Worm (Caenorhabditis elegans): Measurements from ENCODE around the gene K10C8.4.

The K10C8.4 gene

DNA sequence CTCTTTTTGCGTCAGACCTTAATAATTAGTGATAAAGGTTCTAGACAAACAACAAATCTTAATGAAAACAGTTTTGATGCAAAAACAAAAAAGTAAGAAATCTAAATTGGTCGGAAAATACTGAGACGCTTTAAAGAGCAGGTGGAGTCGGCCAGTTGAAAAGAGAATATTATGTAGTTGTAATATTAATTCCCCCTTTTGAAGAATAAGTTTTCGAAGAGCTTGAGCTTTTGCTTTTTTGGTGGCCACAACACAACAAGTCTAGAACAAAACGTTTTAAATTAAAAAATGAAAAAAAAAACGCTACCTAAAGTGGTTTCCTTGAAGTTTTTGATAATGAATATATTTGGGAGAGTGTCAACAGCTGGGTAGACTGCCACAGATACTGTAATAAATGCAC, 20.4 kb downstream of the K10C8.4 start, which contains the start of gene str-178:
Gene str-178, minus strand, starts transcription at position 101 of the 400 bp plus-strand sequence.
- no peak for TF ChIP-seq ceh-14 (tag; optimal IDR thresholded peaks at IDR 0.05)
- no peak for TF ChIP-seq unc-86 (tag; optimal IDR thresholded peaks at IDR 0.05)
- no peak for TF ChIP-seq ama-1 (optimal IDR thresholded peaks at IDR 0.05)
- TF ChIP-seq madf-2 (tag; optimal IDR thresholded peaks at IDR 0.05), result no peak
- no peak for TF ChIP-seq ceh-2 (tag; optimal IDR thresholded peaks at IDR 0.05)
- TF ChIP-seq nhr-232 (tag; optimal IDR thresholded peaks at IDR 0.05), result no peak
- no peak for TF ChIP-seq gmeb-2 (tag; optimal IDR thresholded peaks at IDR 0.05)
- no peak for TF ChIP-seq ceh-24 (tag; optimal IDR thresholded peaks at IDR 0.05)
- no peak for TF ChIP-seq C38D4.7 (GFP tag; optimal IDR thresholded peaks at IDR 0.05)
- no peak for TF ChIP-seq ceh-22 (tag; optimal IDR thresholded peaks at IDR 0.05)

DNA sequence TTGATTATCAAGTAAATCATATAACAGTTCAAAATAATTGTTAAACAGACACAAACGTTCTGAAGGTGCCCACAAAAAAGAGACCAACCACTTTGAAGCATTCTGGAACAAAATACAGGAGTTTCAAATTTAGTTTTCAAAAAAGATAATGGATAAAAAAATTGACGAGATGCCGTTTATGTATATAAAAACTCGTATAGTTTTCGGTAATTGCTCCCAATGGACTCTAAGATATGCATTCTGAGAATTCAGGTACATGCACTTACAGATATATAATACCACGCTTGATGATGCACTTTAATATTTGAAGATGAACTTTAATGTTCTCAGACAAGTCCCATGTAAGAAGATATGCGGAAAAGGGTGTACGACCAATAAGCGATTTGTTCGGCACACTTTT, 22.6 kb downstream of the K10C8.4 start, which contains the start of gene str-181:
Gene str-181, minus strand, starts transcription at position 101 of the 400 bp plus-strand sequence.
- TF ChIP-seq ceh-31 (tag; optimal IDR thresholded peaks at IDR 0.05), result no peak

DNA sequence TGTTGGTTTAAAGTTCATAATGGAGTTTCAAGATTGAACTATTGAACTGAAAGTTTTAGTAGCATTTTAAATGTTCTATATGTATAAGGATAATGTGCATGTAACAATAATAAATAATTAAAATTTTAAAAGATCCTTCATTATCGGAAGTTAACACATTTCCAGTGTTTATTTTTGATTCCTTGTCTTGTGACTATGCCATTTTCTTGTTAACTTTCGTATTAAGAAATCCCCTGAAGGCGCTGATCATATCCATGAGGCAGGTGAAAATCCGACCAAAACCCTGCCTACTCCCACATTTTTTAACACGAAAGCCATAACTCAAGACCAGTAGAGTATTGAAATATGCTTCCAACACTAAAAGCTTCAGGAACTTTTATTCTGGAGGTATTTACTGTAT, 23.6 kb downstream of the K10C8.4 start, which contains the start of gene R11D1.7:
Gene R11D1.7, plus strand, starts transcription at position 301 of the 400 bp plus-strand sequence.
- TF ChIP-seq dmd-4 (tag; optimal IDR thresholded peaks at IDR 0.05; ENCODE audit: borderline replicate concordance), result no peak
- no peak for TF ChIP-seq K09A11.1 (tag; optimal IDR thresholded peaks at IDR 0.05; ENCODE audit: insufficient read depth)
- no peak for TF ChIP-seq hlh-8 (tag; optimal IDR thresholded peaks at IDR 0.05)
- no peak for TF ChIP-seq hlh-15 (tag; optimal IDR thresholded peaks at IDR 0.05)
- no peak for TF ChIP-seq ref-2 (tag; optimal IDR thresholded peaks at IDR 0.05)
- no peak for TF ChIP-seq zip-5 (tag; optimal IDR thresholded peaks at IDR 0.05)

DNA sequence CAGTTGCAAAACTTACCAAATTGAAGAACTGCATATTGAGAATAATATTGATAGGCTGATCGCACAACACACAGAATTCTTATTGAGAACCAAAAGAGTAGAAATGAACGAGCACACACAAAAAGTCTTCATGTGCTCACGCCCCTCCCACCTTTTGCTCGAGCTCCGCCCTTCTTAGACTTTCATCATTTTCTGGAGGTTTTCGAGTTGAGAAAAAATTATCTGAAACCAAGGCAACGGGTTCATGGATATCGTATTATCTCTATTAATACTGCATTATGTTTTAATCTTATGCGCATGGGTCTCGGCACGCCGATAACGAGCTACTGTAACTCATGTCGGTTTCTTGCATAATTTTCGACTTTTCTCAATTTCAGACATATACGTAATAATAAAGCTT, 29.8 kb downstream of the K10C8.4 start, which contains the start of gene R11D1.12:
Gene R11D1.12, minus strand, starts transcription at position 101 of the 400 bp plus-strand sequence.
- no peak for TF ChIP-seq tbx-2 (tag; optimal IDR thresholded peaks at IDR 0.05)
- no peak for TF ChIP-seq elt-2 (tag; optimal IDR thresholded peaks at IDR 0.05)
- TF ChIP-seq fax-1 (tag; optimal IDR thresholded peaks at IDR 0.05), result no peak
- no peak for TF ChIP-seq ceh-14 (tag; optimal IDR thresholded peaks at IDR 0.05)
- no peak for TF ChIP-seq ceh-18 (tag; optimal IDR thresholded peaks at IDR 0.05)
- TF ChIP-seq pqm-1 (tag; optimal IDR thresholded peaks at IDR 0.05), result no peak
- TF ChIP-seq fkh-10 (GFP tag; optimal IDR thresholded peaks at IDR 0.05), result no peak

DNA sequence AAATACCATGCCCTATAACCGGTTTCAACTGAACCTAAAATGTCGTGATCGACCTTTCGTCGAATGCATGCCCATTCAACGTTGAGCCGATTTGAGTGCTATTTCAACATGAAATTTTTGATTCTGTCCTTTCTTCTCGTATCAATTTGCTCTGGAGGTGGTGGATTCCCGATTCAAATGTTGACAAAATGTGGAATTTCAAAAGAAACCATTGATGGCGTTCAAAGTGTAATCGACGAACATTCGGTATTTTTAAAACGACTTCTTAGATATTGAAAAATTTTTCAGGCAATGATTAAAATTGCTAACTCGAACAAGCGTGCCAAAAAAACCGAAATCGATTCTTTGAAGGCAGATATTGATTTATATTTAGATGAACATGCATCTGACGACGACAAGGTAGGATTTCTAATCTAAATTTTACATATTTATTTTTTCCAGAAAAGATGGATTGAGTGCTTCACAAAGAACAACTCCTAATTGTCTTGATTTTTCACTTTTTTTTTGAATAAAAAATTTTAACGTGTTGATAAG, 31.1 kb downstream of the K10C8.4 start, which contains the start of gene R11D1.13:
Gene R11D1.13, plus strand, starts transcription at position 51 of the 534 bp plus-strand sequence.
- TF ChIP-seq tbx-2 (tag; optimal IDR thresholded peaks at IDR 0.05) (no peak), mec-3 (tag; optimal IDR thresholded peaks at IDR 0.05; ENCODE audit: borderline replicate concordance) (no peak), fax-1 (tag; optimal IDR thresholded peaks at IDR 0.05) (no peak), sox-2 (GFP tag; IDR thresholded peaks at IDR 0.05) (no peak), pqm-1 (tag; optimal IDR thresholded peaks at IDR 0.05) (no peak), fkh-10 (GFP tag; optimal IDR thresholded peaks at IDR 0.05) (no peak), dve-1 (tag; optimal IDR thresholded peaks at IDR 0.05) (no peak), unc-86 (tag; optimal IDR thresholded peaks at IDR 0.05) (no peak), lim-6 (tag; optimal IDR thresholded peaks at IDR 0.05) (no peak), hlh-13 (GFP tag; optimal IDR thresholded peaks at IDR 0.05) (no peak), hlh-8 (tag; optimal IDR thresholded peaks at IDR 0.05) (no peak), ceh-6 (GFP tag; optimal IDR thresholded peaks at IDR 0.05) (no peak)

DNA sequence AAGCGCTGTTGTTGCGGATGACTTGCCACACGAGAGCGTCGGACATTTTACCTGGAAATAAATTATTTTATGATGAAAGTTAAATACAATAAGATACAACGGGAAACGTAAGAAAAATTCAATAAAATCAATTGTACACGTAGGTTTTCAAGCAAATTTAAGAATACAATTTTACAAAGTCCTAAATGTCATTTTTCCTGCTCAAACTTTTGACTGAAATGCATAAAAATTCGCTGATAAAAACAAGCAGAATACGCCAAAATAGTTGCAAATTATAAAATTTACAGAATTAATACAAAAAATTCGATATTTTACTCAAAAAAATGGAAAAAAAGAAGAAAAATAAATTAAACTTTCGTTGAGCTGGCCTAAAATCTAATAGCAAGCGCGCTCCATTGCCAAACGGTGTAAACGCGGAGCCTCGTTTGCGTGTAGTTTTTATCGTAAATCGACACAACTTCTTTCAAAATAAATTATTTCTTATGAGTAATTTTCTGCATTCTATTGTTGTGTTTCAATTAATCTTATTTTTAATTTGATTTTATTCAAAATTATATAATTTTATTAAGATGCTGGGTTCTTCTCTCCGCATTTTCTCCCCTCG, 32.1 kb downstream of the K10C8.4 start, which contains the start of the genes rpl-28 and mrpl-49:
Gene rpl-28, minus strand, starts transcription at position 51 of the 604 bp plus-strand sequence.
Gene mrpl-49, plus strand, starts transcription at position 570 of the 604 bp plus-strand sequence.
- no peak for TF ChIP-seq lin-11 (tag; optimal IDR thresholded peaks at IDR 0.05)
- TF ChIP-seq rnt-1 (tag; optimal IDR thresholded peaks at IDR 0.05), result no peak
- no peak for TF ChIP-seq syd-9 (tag; optimal IDR thresholded peaks at IDR 0.05)
- no peak for TF ChIP-seq ama-1 (optimal IDR thresholded peaks at IDR 0.05)
- no peak for TF ChIP-seq K02D7.2 (tag; optimal IDR thresholded peaks at IDR 0.05)
- no peak for TF ChIP-seq pqm-1 (tag; optimal IDR thresholded peaks at IDR 0.05)
- no peak for TF ChIP-seq pha-4 (tag; optimal IDR thresholded peaks at IDR 0.05)
- peak; percentile 16 for TF ChIP-seq tbx-2 (tag; optimal IDR thresholded peaks at IDR 0.05)
- TF ChIP-seq ref-2 (tag; optimal IDR thresholded peaks at IDR 0.05), result no peak
- TF ChIP-seq ceh-31 (tag; optimal IDR thresholded peaks at IDR 0.05), result peak; percentile 58
- TF ChIP-seq pat-9 (tag; optimal IDR thresholded peaks at IDR 0.05), result no peak
- TF ChIP-seq unc-86 (tag; optimal IDR thresholded peaks at IDR 0.05), result peak; percentile 4
- no peak for TF ChIP-seq pha-2 (tag; optimal IDR thresholded peaks at IDR 0.05)
- TF ChIP-seq lim-6 (tag; optimal IDR thresholded peaks at IDR 0.05), result no peak
- no peak for TF ChIP-seq odd-2 (tag; optimal IDR thresholded peaks at IDR 0.05)
- no peak for TF ChIP-seq npax-4 (tag; optimal IDR thresholded peaks at IDR 0.05)
- TF ChIP-seq zip-5 (tag; optimal IDR thresholded peaks at IDR 0.05), result no peak
- no peak for TF ChIP-seq pros-1 (tag; optimal IDR thresholded peaks at IDR 0.05)
- TF ChIP-seq pax-1 (tag; optimal IDR thresholded peaks at IDR 0.05), result no peak
- no peak for TF ChIP-seq eyg-1 (tag; optimal IDR thresholded peaks at IDR 0.05)

All from whole organism, late embryonic.